Worm (Caenorhabditis elegans): ENCODE measurements around the gene str-255.

str-255 gene

DNA sequence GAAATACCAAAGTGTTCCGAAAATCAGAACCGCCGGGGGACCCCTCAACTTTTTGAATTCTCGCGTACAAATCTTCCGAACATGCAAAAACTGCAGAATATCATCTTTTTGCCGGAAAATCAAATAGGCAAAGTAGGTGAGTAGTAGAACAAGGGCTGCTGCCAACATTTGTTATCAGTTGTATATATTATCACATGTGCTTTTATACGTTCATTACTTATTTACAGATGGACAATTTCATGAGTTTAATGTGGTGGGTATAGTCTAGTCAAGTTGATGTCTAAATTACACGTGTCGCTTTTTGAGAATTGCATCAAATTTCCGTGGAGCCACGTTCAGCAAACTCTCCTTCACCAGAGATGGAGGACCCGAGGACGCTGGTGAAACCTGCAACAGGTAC, 37.6 kb upstream of the str-255 start, which contains the start of gene cyp-32B1:
TSS of gene cyp-32B1 (minus strand) at position 176 of the 400 bp plus-strand sequence.
- TF ChIP-seq ztf-4 (tag; optimal IDR thresholded peaks at IDR 0.05) = no peak
- TF ChIP-seq daf-12 (tag; optimal IDR thresholded peaks at IDR 0.05) = no peak
- TF ChIP-seq pqm-1 (tag; optimal IDR thresholded peaks at IDR 0.05) = peak; percentile 70
- peak; percentile 61 for TF ChIP-seq pha-4 (tag; optimal IDR thresholded peaks at IDR 0.05)
- TF ChIP-seq elt-2 (tag; optimal IDR thresholded peaks at IDR 0.05) = peak; percentile 65
- no peak for TF ChIP-seq skn-1 (tag; optimal IDR thresholded peaks at IDR 0.05)
- TF ChIP-seq ceh-9 (tag; optimal IDR thresholded peaks at IDR 0.05) = no peak
- TF ChIP-seq jun-1 (tag; optimal IDR thresholded peaks at IDR 0.05) = no peak

DNA sequence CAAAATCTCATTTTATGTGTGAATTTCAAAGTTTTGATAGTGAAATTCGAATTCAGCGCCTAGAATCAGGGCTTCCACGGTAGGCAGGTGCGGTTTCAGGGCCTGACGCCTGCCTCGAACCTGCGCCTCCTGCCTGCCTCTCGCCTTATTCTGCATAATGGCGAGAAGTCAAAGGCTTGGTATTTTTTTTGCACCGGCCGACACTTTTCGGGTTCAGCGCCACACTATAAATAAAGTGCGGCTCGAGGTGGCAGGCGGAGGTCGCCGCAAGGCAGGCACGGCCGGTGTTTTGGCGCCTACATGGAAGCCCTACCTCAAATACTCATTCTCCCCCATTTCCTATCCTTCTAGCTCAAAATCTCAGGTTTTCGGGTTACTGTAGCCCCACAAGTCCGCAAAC, 36.8 kb upstream of the str-255 start:
- TF ChIP-seq fos-1 (tag; optimal IDR thresholded peaks at IDR 0.05) (no peak), ceh-16 (tag; optimal IDR thresholded peaks at IDR 0.05) (no peak), lin-15B (tag; optimal IDR thresholded peaks at IDR 0.05) (no peak), nhr-25 (tag; optimal IDR thresholded peaks at IDR 0.05) (no peak), fkh-10 (GFP tag; optimal IDR thresholded peaks at IDR 0.05) (no peak), unc-62 (GFP tag; optimal IDR thresholded peaks at IDR 0.05) (no peak), hmg-11 (tag; optimal IDR thresholded peaks at IDR 0.05) (no peak), elt-2 (tag; optimal IDR thresholded peaks at IDR 0.05) (no peak), R02D3.7 (tag; optimal IDR thresholded peaks at IDR 0.05) (no peak), ztf-11 (tag; optimal IDR thresholded peaks at IDR 0.05) (no peak), nhr-28 (tag; optimal IDR thresholded peaks at IDR 0.05) (no peak), nhr-237 (tag; optimal IDR thresholded peaks at IDR 0.05) (no peak), nfya-1 (tag; optimal IDR thresholded peaks at IDR 0.05; ENCODE audit: insufficient read depth) (no peak), lsy-12 (tag; optimal IDR thresholded peaks at IDR 0.05) (no peak), nhr-77 (tag; optimal IDR thresholded peaks at IDR 0.05) (no peak), ceh-28 (tag; optimal IDR thresholded peaks at IDR 0.05) (no peak), aly-2 (tag; optimal IDR thresholded peaks at IDR 0.05) (no peak), ceh-9 (tag; optimal IDR thresholded peaks at IDR 0.05) (no peak)

DNA sequence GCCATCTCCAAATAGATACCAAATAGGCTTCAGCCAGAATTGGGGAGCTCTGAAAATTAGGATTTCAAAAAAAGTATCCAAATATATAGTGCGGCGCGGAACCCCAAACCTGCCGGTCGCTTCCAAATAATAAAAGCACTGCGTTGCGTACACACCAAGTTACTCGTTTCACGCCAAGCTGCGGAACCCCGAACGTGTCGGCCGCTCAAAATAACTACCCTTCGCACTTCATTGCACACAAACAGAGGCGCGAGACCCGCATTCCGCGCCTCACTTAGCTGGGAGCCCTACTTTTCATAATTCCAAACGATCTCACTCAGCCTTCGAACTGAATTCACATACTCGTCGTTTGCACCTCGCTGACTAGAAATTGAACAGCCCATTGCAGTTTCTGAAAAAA, 36.0 kb upstream of the str-255 start:
- TF ChIP-seq ceh-28 (tag; optimal IDR thresholded peaks at IDR 0.05) (no peak), eor-1 (tag; optimal IDR thresholded peaks at IDR 0.05) (no peak), nfya-1 (tag; optimal IDR thresholded peaks at IDR 0.05; ENCODE audit: insufficient read depth) (no peak), hmg-11 (tag; optimal IDR thresholded peaks at IDR 0.05) (no peak), R02D3.7 (tag; optimal IDR thresholded peaks at IDR 0.05) (no peak), lin-15B (tag; optimal IDR thresholded peaks at IDR 0.05) (no peak), tbx-2 (tag; optimal IDR thresholded peaks at IDR 0.05) (no peak), pha-4 (tag; optimal IDR thresholded peaks at IDR 0.05) (no peak), nhr-237 (tag; optimal IDR thresholded peaks at IDR 0.05) (no peak), nhr-11 (tag; optimal IDR thresholded peaks at IDR 0.05) (no peak), mml-1 (tag; optimal IDR thresholded peaks at IDR 0.05) (no peak)

DNA sequence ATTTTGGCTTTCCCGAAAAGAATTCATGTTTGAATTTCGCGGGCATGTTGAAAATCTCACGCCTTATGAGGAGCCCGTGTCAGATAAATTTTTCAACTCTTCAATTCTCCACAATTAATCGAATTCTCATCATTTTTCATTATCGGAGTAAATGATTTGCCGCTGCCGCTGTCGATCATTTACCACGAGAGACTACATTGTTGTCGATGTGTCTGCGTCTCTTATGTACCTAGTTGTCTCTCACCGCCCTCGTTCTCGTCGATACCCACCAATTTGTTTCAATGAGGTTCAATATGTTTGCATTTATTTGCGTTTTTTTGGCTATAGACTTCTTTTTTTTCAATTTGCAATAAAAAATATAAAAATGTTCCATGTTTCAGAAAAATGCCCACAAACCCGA, 28.5 kb upstream of the str-255 start, which contains the start of gene nhr-13:
TSS of gene nhr-13 (plus strand) at position 369 of the 400 bp plus-strand sequence.
- no peak for TF ChIP-seq mdl-1 (tag; optimal IDR thresholded peaks at IDR 0.05)
- TF ChIP-seq tbx-2 (tag; optimal IDR thresholded peaks at IDR 0.05) = no peak
- no peak for TF ChIP-seq jun-1 (tag; optimal IDR thresholded peaks at IDR 0.05)
- TF ChIP-seq aly-2 (tag; optimal IDR thresholded peaks at IDR 0.05) = no peak
- no peak for TF ChIP-seq lsy-12 (tag; optimal IDR thresholded peaks at IDR 0.05)
- no peak for TF ChIP-seq lin-15B (tag; optimal IDR thresholded peaks at IDR 0.05)
- no peak for TF ChIP-seq egl-27 (tag; optimal IDR thresholded peaks at IDR 0.05)
- TF ChIP-seq skn-1 (tag; optimal IDR thresholded peaks at IDR 0.05) = peak; percentile 14
- TF ChIP-seq daf-12 (tag; optimal IDR thresholded peaks at IDR 0.05) = no peak
- TF ChIP-seq nhr-237 (tag; optimal IDR thresholded peaks at IDR 0.05) = no peak
- peak; percentile 30 for TF ChIP-seq hmg-11 (tag; optimal IDR thresholded peaks at IDR 0.05)
- TF ChIP-seq R02D3.7 (tag; optimal IDR thresholded peaks at IDR 0.05) = no peak
- TF ChIP-seq elt-2 (tag; optimal IDR thresholded peaks at IDR 0.05) = peak; percentile 42
- TF ChIP-seq ceh-9 (tag; optimal IDR thresholded peaks at IDR 0.05) = no peak
- TF ChIP-seq nhr-76 (tag; optimal IDR thresholded peaks at IDR 0.05) = no peak
- peak; percentile 4 for TF ChIP-seq nfya-1 (tag; optimal IDR thresholded peaks at IDR 0.05; ENCODE audit: insufficient read depth)
- peak; percentile 9 for TF ChIP-seq pha-4 (tag; optimal IDR thresholded peaks at IDR 0.05)
- no peak for TF ChIP-seq ceh-16 (tag; optimal IDR thresholded peaks at IDR 0.05)
- TF ChIP-seq ztf-11 (tag; optimal IDR thresholded peaks at IDR 0.05) = no peak

DNA sequence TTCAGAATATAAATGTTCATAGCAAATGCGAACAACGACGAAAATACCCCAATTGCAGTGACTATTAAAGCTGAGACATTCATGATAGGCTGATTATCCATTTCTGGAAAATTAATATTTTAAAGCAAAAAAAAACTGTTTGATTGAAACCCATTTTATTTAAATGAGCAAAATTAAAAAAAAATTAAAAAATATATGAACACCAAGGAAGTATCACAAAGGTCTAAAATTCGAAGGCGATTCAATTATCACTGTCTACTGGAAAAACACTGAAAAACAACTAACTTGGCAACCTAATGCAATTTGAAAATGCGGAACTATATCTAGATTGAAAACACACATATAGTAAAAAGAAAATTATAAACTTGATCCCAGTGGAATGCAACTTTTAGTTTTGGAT, 27.5 kb upstream of the str-255 start, which contains the start of gene srbc-42:
TSS of gene srbc-42 (minus strand) at position 101 of the 400 bp plus-strand sequence.
- TF ChIP-seq nhr-76 (tag; optimal IDR thresholded peaks at IDR 0.05) (no peak), fkh-10 (GFP tag; optimal IDR thresholded peaks at IDR 0.05) (no peak), pqm-1 (tag; optimal IDR thresholded peaks at IDR 0.05) (no peak), sea-2 (GFP tag; optimal IDR thresholded peaks at IDR 0.05) (no peak), ceh-82 (tag; optimal IDR thresholded peaks at IDR 0.05) (no peak), egl-27 (tag; optimal IDR thresholded peaks at IDR 0.05) (no peak), ztf-4 (tag; optimal IDR thresholded peaks at IDR 0.05) (no peak), egl-5 (tag; optimal IDR thresholded peaks at IDR 0.05) (no peak), ceh-16 (tag; optimal IDR thresholded peaks at IDR 0.05) (no peak), elt-1 (tag; optimal IDR thresholded peaks at IDR 0.05) (no peak)
